Fruit fly (Drosophila melanogaster) whole organism, embryonic: ENCODE data around the gene CG34179.

Experiments used
- ATbp ChIP-seq: fragments of 200-800 bp; sonication (Bioruptor generic); optimal IDR thresholded peaks from 2 replicates; lab custom pipeline; 2017; ENCODE audit warnings: missing biosample characterization, mild to moderate bottlenecking, missing genetic modification characterization, missing genetic modification reagents
- Bteb2 ChIP-seq: fragments of 200-800 bp; sonication (Bioruptor generic); optimal IDR thresholded peaks from 2 replicates; lab custom pipeline; 2016; ENCODE audit warnings: missing biosample characterization, missing genetic modification characterization
- CG10565 ChIP-seq: fragments of 200-800 bp; sonication (Bioruptor generic); optimal IDR thresholded peaks from 3 replicates; lab custom pipeline; 2016; ENCODE audit warnings: missing biosample characterization, mild to moderate bottlenecking, missing genetic modification characterization
- CG11456 ChIP-seq: fragments of 200-800 bp; sonication (Bioruptor generic); IDR thresholded peaks from 3 replicates; pipeline ENCODE4 v1.3.6; 2022; ENCODE audit warnings: missing biosample characterization, missing genetic modification characterization
- CG12155 ChIP-seq: fragments of 200-800 bp; sonication (Bioruptor generic); optimal IDR thresholded peaks from 3 replicates; lab custom pipeline; 2016; ENCODE audit warnings: missing biosample characterization, missing genetic modification characterization
- CG12219 ChIP-seq: fragments of 200-800 bp; sonication (Bioruptor generic); optimal IDR thresholded peaks from 3 replicates; lab custom pipeline; 2018; ENCODE audit warnings: missing biosample characterization, mild to moderate bottlenecking, missing genetic modification characterization
- CG13296 ChIP-seq: fragments of 200-800 bp; sonication (Bioruptor generic); optimal IDR thresholded peaks from 3 replicates; lab custom pipeline; 2018; ENCODE audit warnings: missing biosample characterization, mild to moderate bottlenecking, missing genetic modification characterization
- CG15073 ChIP-seq: fragments of 200-800 bp; sonication (Bioruptor generic); optimal IDR thresholded peaks from 2 replicates; lab custom pipeline; 2016; ENCODE audit warnings: missing biosample characterization, missing genetic modification characterization
- CG17568 ChIP-seq: fragments of 200-800 bp; sonication (Bioruptor generic); optimal IDR thresholded peaks from 2 replicates; lab custom pipeline; 2018; ENCODE audit warnings: missing biosample characterization, mild to moderate bottlenecking, missing genetic modification characterization, moderate library complexity
- CG2116 ChIP-seq: fragments of 200-800 bp; sonication (Bioruptor generic); optimal IDR thresholded peaks from 3 replicates; lab custom pipeline; 2018; ENCODE audit warnings: missing biosample characterization, mild to moderate bottlenecking, missing genetic modification characterization
- CG32772 ChIP-seq: fragments of 200-800 bp; sonication (Bioruptor generic); IDR thresholded peaks from 2 replicates; pipeline ENCODE4 v1.3.6; 2022; ENCODE audit warnings: missing biosample characterization, missing genetic modification characterization
- CG3995 ChIP-seq: fragments of 200-800 bp; sonication (Bioruptor generic); optimal IDR thresholded peaks from 3 replicates; lab custom pipeline; 2016; ENCODE audit warnings: missing biosample characterization, missing genetic modification characterization
- CG4730 ChIP-seq: fragments of 200-800 bp; sonication (Bioruptor generic); IDR thresholded peaks from 2 replicates; pipeline ENCODE4 v1.3.6; 2022; ENCODE audit warnings: missing biosample characterization, missing genetic modification characterization
- CG6854 ChIP-seq: fragments of 200-800 bp; sonication (Bioruptor generic); optimal IDR thresholded peaks from 3 replicates; lab custom pipeline; 2017; ENCODE audit warnings: missing biosample characterization, mild to moderate bottlenecking, missing genetic modification characterization
- CG8765 ChIP-seq: fragments of 200-800 bp; sonication (Bioruptor generic); IDR thresholded peaks from 2 replicates; pipeline ENCODE4 v1.3.6; 2022; ENCODE audit warnings: missing biosample characterization, missing genetic modification characterization
- CG9727 ChIP-seq: fragments of 200-800 bp; sonication (Bioruptor generic); optimal IDR thresholded peaks from 3 replicates; lab custom pipeline; 2017; ENCODE audit warnings: missing biosample characterization, mild to moderate bottlenecking, missing genetic modification characterization
- Camta ChIP-seq: fragments of 200-800 bp; sonication (Bioruptor generic); optimal IDR thresholded peaks from 2 replicates; lab custom pipeline; 2016; ENCODE audit warnings: missing biosample characterization, missing genetic modification characterization
- CkIIα-i1 ChIP-seq: fragments of 200-800 bp; sonication (Bioruptor generic); IDR thresholded peaks from 2 replicates; pipeline ENCODE4 v1.3.6; 2022; ENCODE audit warnings: missing biosample characterization, missing genetic modification characterization
- D ChIP-seq, 2 experiments: fragments of 200-800 bp in 1 of 2; fragments of >200 bp in 1 of 2; sonication (Bioruptor generic) in 1 of 2; optimal IDR thresholded peaks; 2 replicates in 1 of 2; 3 replicates in 1 of 2; lab custom pipeline; 2017; ENCODE audit warnings: mild to moderate bottlenecking in 1 of 2, missing biosample characterization in 1 of 2, missing genetic modification characterization in 1 of 2, missing genetic modification reagents in 1 of 2
- Dbx ChIP-seq: fragments of 200-800 bp; sonication (Bioruptor generic); IDR thresholded peaks from 3 replicates; pipeline ENCODE4 v1.3.6; 2022; ENCODE audit warnings: missing biosample characterization, missing genetic modification characterization
- Dp ChIP-seq: fragments of 200-800 bp; sonication (Bioruptor generic); optimal IDR thresholded peaks from 2 replicates; lab custom pipeline; 2018; ENCODE audit warnings: missing biosample characterization, mild to moderate bottlenecking, missing genetic modification characterization, moderate library complexity
- HLH3B ChIP-seq: fragments of 200-800 bp; sonication (Bioruptor generic); IDR thresholded peaks from 2 replicates; pipeline ENCODE4 v1.3.6; 2022; ENCODE audit warnings: missing biosample characterization, missing genetic modification characterization
- HmgD ChIP-seq: fragments of 200-800 bp; sonication (Bioruptor generic); optimal IDR thresholded peaks from 3 replicates; lab custom pipeline; 2016; ENCODE audit warnings: missing biosample characterization, missing genetic modification characterization
- MESR4 ChIP-seq: fragments of 200-800 bp; sonication (Bioruptor generic); optimal IDR thresholded peaks from 2 replicates; lab custom pipeline; 2018; ENCODE audit warnings: missing biosample characterization, mild to moderate bottlenecking, missing genetic modification characterization, moderate library complexity
- PHDP ChIP-seq: fragments of 200-800 bp; sonication (Bioruptor generic); optimal IDR thresholded peaks from 3 replicates; lab custom pipeline; 2018; ENCODE audit warnings: missing biosample characterization, mild to moderate bottlenecking, missing genetic modification characterization, moderate library complexity
- Pdp1 ChIP-seq, 2 experiments: fragments of 200-800 bp; sonication (Bioruptor generic); optimal IDR thresholded peaks; 3 replicates each; lab custom pipeline; 2016; ENCODE audit warnings: missing biosample characterization in 2 of 2, missing genetic modification characterization in 2 of 2, mild to moderate bottlenecking in 1 of 2, moderate library complexity in 1 of 2
- Spps ChIP-seq: fragments of 200-800 bp; sonication (Bioruptor generic); optimal IDR thresholded peaks from 2 replicates; lab custom pipeline; 2018; ENCODE audit warnings: missing biosample characterization, mild to moderate bottlenecking, missing genetic modification characterization
- Usf ChIP-seq: fragments of 200-800 bp; sonication (Bioruptor generic); optimal IDR thresholded peaks from 2 replicates; lab custom pipeline; 2017; ENCODE audit warnings: missing genotype, missing biosample characterization, missing genetic modification characterization
- Xrp1 ChIP-seq: fragments of 200-800 bp; sonication (Bioruptor generic); IDR thresholded peaks from 2 replicates; pipeline ENCODE4 v1.3.6; 2022; ENCODE audit warnings: missing biosample characterization, missing genetic modification characterization
- ac ChIP-seq: fragments of 200-800 bp; sonication (Bioruptor generic); optimal IDR thresholded peaks from 3 replicates; lab custom pipeline; 2017; ENCODE audit warnings: missing biosample characterization, mild to moderate bottlenecking, missing genetic modification characterization
- amos ChIP-seq: fragments of 200-800 bp; sonication (Bioruptor generic); IDR thresholded peaks from 2 replicates; pipeline ENCODE4 v1.3.6; 2022; ENCODE audit warnings: missing biosample characterization, missing genetic modification characterization; ENCODE audit not compliant: partially characterized antibody
- ase ChIP-seq: fragments of 200-800 bp; sonication (Bioruptor generic); IDR thresholded peaks from 3 replicates; pipeline ENCODE4 v1.3.6; 2022; ENCODE audit warnings: missing biosample characterization, missing genetic modification characterization
- bab2 ChIP-seq: fragments of 200-800 bp; sonication (Bioruptor generic); optimal IDR thresholded peaks from 2 replicates; lab custom pipeline; 2016; ENCODE audit warnings: missing biosample characterization, missing genetic modification characterization
- btn ChIP-seq: fragments of 200-800 bp; sonication (Bioruptor generic); optimal IDR thresholded peaks from 2 replicates; lab custom pipeline; 2016; ENCODE audit warnings: missing biosample characterization, missing genetic modification characterization
- cas ChIP-seq: fragments of 200-800 bp; sonication (Bioruptor generic); IDR thresholded peaks from 2 replicates; pipeline ENCODE4 v1.3.6; 2022; ENCODE audit warnings: missing biosample characterization, missing genetic modification characterization
- chinmo ChIP-seq: fragments of 200-800 bp; sonication (Bioruptor generic); IDR thresholded peaks from 4 replicates; pipeline ENCODE4 v1.3.6; 2022; ENCODE audit warnings: missing biosample characterization, missing genetic modification characterization; ENCODE audit not compliant: partially characterized antibody
- disco-r ChIP-seq: fragments of 200-800 bp; sonication (Bioruptor generic); optimal IDR thresholded peaks from 2 replicates; lab custom pipeline; 2016; ENCODE audit warnings: missing biosample characterization, missing genetic modification characterization
- dmrt11E ChIP-seq: fragments of 200-800 bp; sonication (Bioruptor generic); optimal IDR thresholded peaks from 3 replicates; lab custom pipeline; 2018; ENCODE audit warnings: missing biosample characterization, mild to moderate bottlenecking, missing genetic modification characterization, moderate library complexity
- gem ChIP-seq: fragments of 200-800 bp; sonication (Bioruptor generic); optimal IDR thresholded peaks from 2 replicates; lab custom pipeline; 2019; ENCODE audit warnings: missing biosample characterization, mild to moderate bottlenecking, missing genetic modification characterization, moderate library complexity
- gfzf ChIP-seq: fragments of 200-800 bp; sonication (Bioruptor generic); optimal IDR thresholded peaks from 2 replicates; lab custom pipeline; 2016; ENCODE audit warnings: missing biosample characterization, mild to moderate bottlenecking, missing genetic modification characterization, moderate library complexity
- lov ChIP-seq, 2 experiments: fragments of 200-800 bp in 1 of 2; fragments of >200 bp in 1 of 2; sonication (Bioruptor generic) in 1 of 2; IDR thresholded peaks in 1 of 2; optimal IDR thresholded peaks in 1 of 2; 2 replicates in 1 of 2; 3 replicates in 1 of 2; pipeline versions ENCODE4 v1.3.6 to Lab custom; 2017 to 2022; ENCODE audit warnings: missing biosample characterization in 1 of 2, missing genetic modification characterization in 1 of 2
- odd ChIP-seq: fragments of 200-800 bp; sonication (Bioruptor generic); optimal IDR thresholded peaks from 2 replicates; lab custom pipeline; 2017; ENCODE audit warnings: missing biosample characterization, mild to moderate bottlenecking, missing genetic modification characterization
- peb ChIP-seq: fragments of 200-800 bp; sonication (Bioruptor generic); IDR thresholded peaks from 2 replicates; pipeline ENCODE4 v1.3.6; 2022; ENCODE audit warnings: missing biosample characterization, missing genetic modification characterization
- pho ChIP-seq: fragments of 200-800 bp; sonication (Bioruptor generic); optimal IDR thresholded peaks from 2 replicates; lab custom pipeline; 2016; ENCODE audit warnings: missing biosample characterization, missing genetic modification characterization
- psq ChIP-seq: fragments of 200-800 bp; sonication (Bioruptor generic); optimal IDR thresholded peaks from 2 replicates; lab custom pipeline; 2017; ENCODE audit warnings: missing biosample characterization, missing genetic modification characterization
- sc ChIP-seq, 3 experiments: fragments of >200 bp in 2 of 3; fragments of 200-800 bp in 1 of 3; sonication (Bioruptor generic) in 1 of 3; optimal IDR thresholded peaks; 2 replicates in 2 of 3; 3 replicates in 1 of 3; lab custom pipeline; 2017; ENCODE audit warnings: mild to moderate bottlenecking in 1 of 3, missing biosample characterization in 1 of 3, missing genetic modification characterization in 1 of 3, missing genetic modification reagents in 1 of 3
- sens ChIP-seq: fragments of 200-800 bp; sonication (Bioruptor generic); peaks from one replicate; lab custom pipeline; 2016; ENCODE audit warnings: missing biosample characterization, missing genetic modification characterization
- wek ChIP-seq: fragments of 200-800 bp; sonication (Bioruptor generic); optimal IDR thresholded peaks from 3 replicates; lab custom pipeline; 2018; ENCODE audit warnings: missing biosample characterization, mild to moderate bottlenecking, missing genetic modification characterization, moderate library complexity

CG34179 gene

DNA sequence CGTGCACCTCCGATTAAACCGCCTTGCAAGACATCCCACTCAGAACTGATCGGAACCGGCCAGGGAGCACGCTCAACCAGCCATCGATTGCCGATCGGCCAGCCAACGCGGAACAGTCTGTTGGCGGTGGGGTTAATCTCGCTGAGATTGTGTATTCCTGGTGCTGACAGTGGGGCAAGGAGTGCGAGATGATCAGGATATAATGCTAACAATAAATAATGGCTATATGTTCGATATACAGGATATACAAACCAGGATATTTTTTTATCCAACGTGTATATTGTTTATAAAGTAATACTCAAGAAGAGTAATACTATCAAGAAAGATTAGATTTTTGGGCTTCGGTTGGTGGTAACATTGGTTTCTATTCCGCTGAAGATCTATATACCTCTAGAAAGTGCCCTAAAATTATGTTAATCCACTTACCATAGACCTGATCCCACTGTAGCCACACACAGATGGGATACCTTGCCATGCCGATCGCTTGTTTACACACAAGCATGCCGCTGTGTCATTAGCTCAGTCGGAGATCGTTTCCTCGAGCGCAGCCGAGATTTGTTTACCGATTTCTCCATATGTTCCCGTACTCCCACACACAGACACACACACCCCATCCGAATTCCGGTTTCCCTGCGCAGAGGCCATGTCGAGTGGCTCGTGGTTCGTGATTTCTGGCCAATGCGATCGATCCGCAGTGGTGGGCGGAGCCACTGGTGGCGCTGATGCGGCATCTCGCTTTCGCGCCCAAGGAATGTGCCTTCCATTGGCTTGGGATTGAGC, 29.0 kb downstream of the CG34179 start, which contains the start of gene H2.0 (continued):
- TF ChIP-seq CG9727: peak; percentile 62
- TF ChIP-seq Dbx (GFP tag; lab: Robert Waterston, UW): no peak
- no peak for TF ChIP-seq CG12219
- TF ChIP-seq lov (optimal IDR thresholded peaks at IDR 0.05; lab: Kevin White, UChicago): no peak
- TF ChIP-seq lov (GFP tag; IDR thresholded peaks at IDR 0.05; lab: Robert Waterston, UW): no peak
- no peak for TF ChIP-seq CG17568 (GFP tag; lab: Kevin White, UChicago)
- peak; percentile 24 for TF ChIP-seq ac (GFP tag; lab: Kevin White, UChicago)
- peak; percentile 47; the same call in 1 of the 2 replicates for TF ChIP-seq Xrp1 (GFP tag; lab: Robert Waterston, UW)
- TF ChIP-seq MESR4: no peak
- TF ChIP-seq CG13296 (GFP tag; lab: Kevin White, UChicago): no peak
- TF ChIP-seq CG15073: no peak
- peak; percentile 13 for TF ChIP-seq Spps (tag; lab: Kevin White, UChicago)
- no peak for TF ChIP-seq Dp (GFP tag; lab: Kevin White, UChicago)
- no peak for TF ChIP-seq CG2116
- no peak for TF ChIP-seq peb (GFP tag; lab: Robert Waterston, UW)
- TF ChIP-seq bab2: no peak
- no peak for TF ChIP-seq wek (GFP tag; lab: Kevin White, UChicago)
- no peak for TF ChIP-seq CG32772 (GFP tag; lab: Robert Waterston, UW)
- TF ChIP-seq CG3995: no peak
- TF ChIP-seq gfzf: no peak
- no peak for TF ChIP-seq CG8765 (GFP tag; lab: Robert Waterston, UW)
- TF ChIP-seq ase: no peak
- TF ChIP-seq Camta (GFP tag; lab: Kevin White, UChicago): no peak
- no peak for TF ChIP-seq chinmo (GFP tag; lab: Robert Waterston, UW)
- no peak for TF ChIP-seq CG6854 (GFP tag; lab: Kevin White, UChicago)
- TF ChIP-seq pho (GFP tag; lab: Kevin White, UChicago): no peak
- TF ChIP-seq Bteb2: no peak
- no peak for TF ChIP-seq HLH3B (GFP tag; lab: Robert Waterston, UW)
- TF ChIP-seq Usf (GFP tag; lab: Kevin White, UChicago): no peak
- no peak for TF ChIP-seq CG12155 (GFP tag; lab: Kevin White, UChicago)
- TF ChIP-seq psq (GFP tag; lab: Kevin White, UChicago): no peak
- TF ChIP-seq disco-r (GFP tag; lab: Kevin White, UChicago): peak; percentile 4
- no peak for TF ChIP-seq CG4730 (GFP tag; lab: Robert Waterston, UW)
- no peak for TF ChIP-seq btn (GFP tag; lab: Kevin White, UChicago)
- TF ChIP-seq CkIIα-i1: no peak
- no peak for TF ChIP-seq sc (optimal IDR thresholded peaks at IDR 0.05; lab: Kevin White, UChicago)
- peak; percentile 37 for TF ChIP-seq sc (GFP tag; optimal IDR thresholded peaks at IDR 0.05; lab: Kevin White, UChicago)
- TF ChIP-seq HmgD: no peak
- TF ChIP-seq D (optimal IDR thresholded peaks at IDR 0.05; lab: Kevin White, UChicago): no peak
- peak; percentile 46 for TF ChIP-seq D (GFP tag; optimal IDR thresholded peaks at IDR 0.05; lab: Kevin White, UChicago)
- no peak for TF ChIP-seq amos
- TF ChIP-seq CG10565: no peak
- peak; percentile 68 for TF ChIP-seq gem (tag; lab: Kevin White, UChicago)
- peak; percentile 21 for TF ChIP-seq ATbp (GFP tag; lab: Kevin White, UChicago)
- peak; percentile 81 for TF ChIP-seq sens
- 0 out of 3 replicates have a peak, but pooled peaks have one; percentile 34 for TF ChIP-seq CG11456 (GFP tag; lab: Robert Waterston, UW)
- TF ChIP-seq PHDP (tag; lab: Kevin White, UChicago): no peak
- no peak for TF ChIP-seq odd (GFP tag; lab: Kevin White, UChicago)
- peak; percentile 68 for TF ChIP-seq dmrt11E (tag; lab: Kevin White, UChicago)
- no peak for TF ChIP-seq cas (GFP tag; lab: Robert Waterston, UW)
- TF ChIP-seq Pdp1 (GFP tag; optimal IDR thresholded peaks at IDR 0.05; lab: Kevin White, UChicago): no peak
